Worm (Caenorhabditis elegans) whole organism, mixed stage, embryonic: ENCODE measurements around the gene pho-10.

Experiments
- M03D4.4 ChIP-seq: sonication (generic microtip); optimal IDR thresholded peaks from 2 replicates; lab custom pipeline; 2017; ENCODE audit warnings: mild to moderate bottlenecking, missing genetic modification characterization, missing compliant biosample characterization
- bed-3 ChIP-seq: fragments of 200-800 bp; sonication (Bioruptor generic); optimal IDR thresholded peaks from 3 replicates; lab custom pipeline; 2018; ENCODE audit warnings: mild to moderate bottlenecking, missing genetic modification characterization, moderate library complexity, missing compliant biosample characterization
- blmp-1 ChIP-seq: fragments of 150-350 bp; optimal IDR thresholded peaks from 2 replicates; lab custom pipeline; 2014; ENCODE audit warnings: missing biosample characterization, missing genetic modification characterization
- ceh-39 ChIP-seq: fragments of 150-350 bp; optimal IDR thresholded peaks from 2 replicates; lab custom pipeline; 2014; ENCODE audit warnings: missing biosample characterization, missing genetic modification characterization
- ces-1 ChIP-seq: fragments of 150-350 bp; optimal IDR thresholded peaks from 2 replicates; lab custom pipeline; 2014; ENCODE audit warnings: missing biosample characterization, missing genetic modification reagents, missing genetic modification characterization
- cnd-1 ChIP-seq: fragments of 200-800 bp; sonication (Bioruptor generic); optimal IDR thresholded peaks from 2 replicates; lab custom pipeline; 2018; ENCODE audit warnings: mild to moderate bottlenecking, missing genetic modification characterization, missing compliant biosample characterization
- drap-1 ChIP-seq: fragments of 200-800 bp; sonication (Bioruptor generic); optimal IDR thresholded peaks from 3 replicates; lab custom pipeline; 2018; ENCODE audit warnings: mild to moderate bottlenecking, missing genetic modification characterization, missing compliant biosample characterization
- elt-1 ChIP-seq: sonication (generic microtip); optimal IDR thresholded peaks from 2 replicates; lab custom pipeline; 2017; ENCODE audit warnings: missing genetic modification characterization, mild to moderate bottlenecking, missing compliant biosample characterization, antibody characterized with exemption, moderate library complexity, borderline replicate concordance; ENCODE audit not compliant: insufficient read depth
- elt-3 ChIP-seq: fragments of 150-350 bp; optimal IDR thresholded peaks from 2 replicates; lab custom pipeline; 2014; ENCODE audit warnings: missing biosample characterization, missing genetic modification characterization
- flh-1 ChIP-seq: fragments of 200-800 bp; sonication (Bioruptor generic); optimal IDR thresholded peaks from 2 replicates; lab custom pipeline; 2018; ENCODE audit warnings: mild to moderate bottlenecking, missing genetic modification characterization, moderate library complexity, missing compliant biosample characterization
- ham-2 ChIP-seq: fragments of 200-800 bp; sonication (Bioruptor generic); optimal IDR thresholded peaks from 2 replicates; lab custom pipeline; 2018; ENCODE audit warnings: mild to moderate bottlenecking, missing genetic modification characterization, missing compliant biosample characterization
- hlh-1 ChIP-seq: fragments of 150-350 bp; optimal IDR thresholded peaks from 2 replicates; lab custom pipeline; 2014; ENCODE audit warnings: missing biosample characterization, missing genetic modification reagents, missing genetic modification characterization
- lin-13 ChIP-seq: fragments of 150-350 bp; optimal IDR thresholded peaks from 2 replicates; lab custom pipeline; 2014; ENCODE audit warnings: missing biosample characterization, missing genetic modification characterization
- lin-32 ChIP-seq: fragments of 200-800 bp; sonication (Bioruptor generic); optimal IDR thresholded peaks from 2 replicates; lab custom pipeline; 2018; ENCODE audit warnings: mild to moderate bottlenecking, missing genetic modification characterization, missing compliant biosample characterization
- mep-1 ChIP-seq: fragments of 150-350 bp; optimal IDR thresholded peaks from 2 replicates; lab custom pipeline; 2017; ENCODE audit warnings: missing biosample characterization, missing genetic modification reagents, missing genetic modification characterization, inconsistent platforms
- nhr-12 ChIP-seq: fragments of 150-350 bp; optimal IDR thresholded peaks from 2 replicates; lab custom pipeline; 2014; ENCODE audit warnings: missing biosample characterization, missing genetic modification characterization
- nhr-2 ChIP-seq: fragments of 150-350 bp; optimal IDR thresholded peaks from 2 replicates; lab custom pipeline; 2014; ENCODE audit warnings: missing biosample characterization, missing genetic modification characterization
- nhr-237 ChIP-seq: fragments of 150-350 bp; optimal IDR thresholded peaks from 2 replicates; lab custom pipeline; 2014; ENCODE audit warnings: missing biosample characterization, missing genetic modification characterization
- nhr-28 ChIP-seq: fragments of 150-350 bp; optimal IDR thresholded peaks from 2 replicates; lab custom pipeline; 2014; ENCODE audit warnings: missing biosample characterization, missing genetic modification characterization
- nhr-76 ChIP-seq: sonication (generic microtip); optimal IDR thresholded peaks from 2 replicates; lab custom pipeline; 2017; ENCODE audit warnings: missing biosample characterization, missing genetic modification characterization
- pha-4 ChIP-seq: fragments of 150-350 bp; optimal IDR thresholded peaks from 2 replicates; lab custom pipeline; 2018; ENCODE audit warnings: missing biosample characterization, missing genetic modification reagents, missing genetic modification characterization
- sem-2 ChIP-seq: fragments of 200-800 bp; sonication (Bioruptor generic); optimal IDR thresholded peaks from 2 replicates; lab custom pipeline; 2018; ENCODE audit warnings: mild to moderate bottlenecking, missing genetic modification characterization, missing compliant biosample characterization
- snpc-4 ChIP-seq: fragments of 150-350 bp; optimal IDR thresholded peaks from 2 replicates; lab custom pipeline; 2014; ENCODE audit warnings: missing biosample characterization, missing genetic modification characterization
- sptf-1 ChIP-seq: sonication (generic microtip); optimal IDR thresholded peaks from 2 replicates; lab custom pipeline; 2017; ENCODE audit warnings: mild to moderate bottlenecking, missing genetic modification characterization, moderate library complexity, missing compliant biosample characterization
- tbx-8 ChIP-seq: fragments of 200-800 bp; sonication (Bioruptor generic); optimal IDR thresholded peaks from 2 replicates; lab custom pipeline; 2018; ENCODE audit warnings: mild to moderate bottlenecking, missing genetic modification characterization, moderate library complexity, missing compliant biosample characterization
- unc-39 ChIP-seq: fragments of 150-350 bp; optimal IDR thresholded peaks from 2 replicates; lab custom pipeline; 2014; ENCODE audit warnings: missing biosample characterization, missing genetic modification characterization
- unc-62 ChIP-seq: fragments of 150-350 bp; optimal IDR thresholded peaks from 2 replicates; lab custom pipeline; 2014; ENCODE audit warnings: missing biosample characterization, missing genetic modification reagents, missing genetic modification characterization
- zip-8 ChIP-seq: fragments of 150-350 bp; optimal IDR thresholded peaks from 2 replicates; lab custom pipeline; 2014; ENCODE audit warnings: missing biosample characterization, missing genetic modification characterization
- ztf-11 ChIP-seq: fragments of 150-350 bp; optimal IDR thresholded peaks from 2 replicates; lab custom pipeline; 2014; ENCODE audit warnings: missing biosample characterization, missing genetic modification characterization

The pho-10 gene

DNA sequence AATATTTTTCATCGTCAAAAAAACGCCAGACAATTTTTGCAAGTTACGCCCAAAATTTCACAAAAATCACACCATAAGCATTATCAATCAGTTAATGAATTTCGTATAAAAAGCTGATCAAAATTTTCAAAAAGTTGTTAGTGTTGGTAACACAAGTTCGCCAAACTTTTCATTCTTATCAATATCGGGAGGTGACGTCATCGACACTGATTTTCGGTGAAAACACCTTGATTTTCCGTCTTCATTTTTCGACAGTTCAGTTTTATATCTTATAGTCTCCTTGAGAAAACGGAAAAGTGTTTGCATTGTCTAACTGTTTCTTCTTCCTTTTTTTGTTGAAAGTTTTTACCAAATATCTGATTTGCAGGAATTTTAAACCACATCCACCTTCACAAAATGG, 39.5 kb downstream of the pho-10 start, which contains the start of gene C08H9.15:
C08H9.15 (plus strand) TSS at position 368 of the 400 bp plus-strand sequence.
- peak; percentile 16 for TF ChIP-seq zip-8 (tag; lab: Kevin White, UChicago)
- TF ChIP-seq unc-62, result no peak

DNA sequence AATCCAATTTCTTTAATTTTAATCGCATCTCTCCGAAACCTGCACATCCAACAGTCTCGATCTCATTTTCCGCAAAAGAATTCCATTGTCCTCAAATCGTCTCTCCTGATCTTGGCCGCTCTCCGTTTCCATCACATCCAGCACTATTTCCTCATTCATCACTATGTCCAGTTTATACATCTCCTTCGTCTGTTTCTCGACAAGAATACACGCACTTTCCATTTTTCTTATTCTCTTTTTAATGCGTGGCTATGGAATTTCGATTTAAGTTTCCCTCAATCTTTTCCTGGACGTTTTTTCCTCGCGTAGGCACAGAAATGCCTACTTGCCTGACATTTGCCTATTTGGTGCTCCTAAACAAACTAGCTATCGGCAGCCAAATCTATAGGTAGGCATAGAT, 40.6 kb downstream of the pho-10 start:
- TF ChIP-seq blmp-1 (peak; percentile 35), elt-1 (no peak), mep-1 (tag; lab: Kevin White, UChicago) (no peak), hlh-1 (tag; lab: Kevin White, UChicago) (no peak), cnd-1 (tag; lab: Kevin White, UChicago) (no peak)
- TF ChIP-seq, all 35 proteins: peak for 1

ce11 chrII:9874508-9875229, 45.7 kb downstream of the pho-10 start, which contains the start of the genes chil-2 and ctsa-3.2:
Gene chil-2 (minus strand): TSS chrII:9874608.
Gene ctsa-3.2 (plus strand): TSS chrII:9875179.
- no peak for TF ChIP-seq unc-39 (tag; lab: Kevin White, UChicago)
- no peak for TF ChIP-seq nhr-28
- no peak for TF ChIP-seq nhr-2 (tag; lab: Kevin White, UChicago)
- TF ChIP-seq sem-2 (GFP tag; lab: Kevin White, UChicago), result no peak
- no peak for TF ChIP-seq mep-1 (tag; lab: Kevin White, UChicago)
- no peak for TF ChIP-seq cnd-1 (tag; lab: Kevin White, UChicago)
- no peak for TF ChIP-seq nhr-12 (tag; lab: Kevin White, UChicago)
- no peak for TF ChIP-seq drap-1
- no peak for TF ChIP-seq lin-32 (GFP tag; lab: Kevin White, UChicago)
- TF ChIP-seq elt-3 (tag; lab: Kevin White, UChicago), result no peak
- no peak for TF ChIP-seq ceh-39
- TF ChIP-seq nhr-237 (tag; lab: Kevin White, UChicago), result no peak
- TF ChIP-seq sptf-1 (tag; lab: Kevin White, UChicago), result no peak
- TF ChIP-seq ces-1 (GFP tag; lab: Kevin White, UChicago), result no peak
- no peak for TF ChIP-seq pha-4 (tag; lab: Kevin White, UChicago)
- TF ChIP-seq flh-1 (GFP tag; lab: Kevin White, UChicago), result no peak
- TF ChIP-seq tbx-8 (GFP tag; lab: Kevin White, UChicago), result no peak

ce11 chrII:9872961-9873360, 47.4 kb downstream of the pho-10 start, which contains the start of gene chil-8:
Gene chil-8 (minus strand): TSS chrII:9873061.
- TF ChIP-seq lin-13 (tag; lab: Kevin White, UChicago) (no peak), hlh-1 (tag; lab: Kevin White, UChicago) (no peak), M03D4.4 (tag; lab: Kevin White, UChicago) (no peak), bed-3 (GFP tag; lab: Kevin White, UChicago) (no peak), sptf-1 (tag; lab: Kevin White, UChicago) (no peak), nhr-28 (no peak), ceh-39 (no peak), nhr-2 (tag; lab: Kevin White, UChicago) (no peak), mep-1 (tag; lab: Kevin White, UChicago) (no peak), flh-1 (GFP tag; lab: Kevin White, UChicago) (no peak), pha-4 (tag; lab: Kevin White, UChicago) (no peak), ham-2 (no peak), snpc-4 (tag; lab: Kevin White, UChicago) (no peak), nhr-76 (tag; lab: Kevin White, UChicago) (no peak), drap-1 (no peak), elt-1 (no peak), tbx-8 (GFP tag; lab: Kevin White, UChicago) (no peak), ces-1 (GFP tag; lab: Kevin White, UChicago) (no peak)

- TF ChIP-seq elt-3 (tag; lab: Kevin White, UChicago), result no peak
- TF ChIP-seq nhr-237 (tag; lab: Kevin White, UChicago), result no peak
- no peak for TF ChIP-seq sem-2 (GFP tag; lab: Kevin White, UChicago)
- no peak for TF ChIP-seq M03D4.4 (tag; lab: Kevin White, UChicago)
- no peak for TF ChIP-seq blmp-1
Measured at ce11 chrII:9871061-9871460, 49.3 kb downstream of the pho-10 start, which contains the start of gene chil-7. Gene chil-7 (minus strand): TSS chrII:9871172.

- TF ChIP-seq lin-13 (tag; lab: Kevin White, UChicago) (no peak), snpc-4 (tag; lab: Kevin White, UChicago) (no peak), cnd-1 (tag; lab: Kevin White, UChicago) (no peak), sem-2 (GFP tag; lab: Kevin White, UChicago) (no peak), ztf-11 (tag; lab: Kevin White, UChicago) (no peak), lin-32 (GFP tag; lab: Kevin White, UChicago) (no peak), mep-1 (tag; lab: Kevin White, UChicago) (no peak)
Measured at ce11 chrII:9868698-9869097, 51.7 kb downstream of the pho-10 start, which contains the start of gene old-1. Gene old-1 (minus strand): TSS chrII:9868747.
